Fruit fly (Drosophila melanogaster) whole organism, embryonic: ENCODE measurements around the gene GlyRS.

Experiments used
- Adf1 ChIP-seq: fragments of 200-800 bp; sonication (Bioruptor generic); IDR thresholded peaks from 2 replicates; pipeline ENCODE4 v1.3.6; 2022; ENCODE audit warnings: missing biosample characterization, missing genetic modification characterization
- B-H2 ChIP-seq: fragments of 200-800 bp; sonication (Bioruptor generic); optimal IDR thresholded peaks from 2 replicates; lab custom pipeline; 2018; ENCODE audit warnings: missing biosample characterization, mild to moderate bottlenecking, missing genetic modification characterization
- CG10209 ChIP-seq: fragments of 200-800 bp; sonication (Bioruptor generic); optimal IDR thresholded peaks from 3 replicates; lab custom pipeline; 2017; ENCODE audit warnings: missing biosample characterization, mild to moderate bottlenecking, missing genetic modification characterization, missing genetic modification reagents
- CG10267 ChIP-seq: fragments of 200-800 bp; sonication (Bioruptor generic); optimal IDR thresholded peaks from 2 replicates; lab custom pipeline; 2018; ENCODE audit warnings: missing biosample characterization, mild to moderate bottlenecking, missing genetic modification characterization, moderate library complexity
- CG10543 ChIP-seq: fragments of 200-800 bp; sonication (Bioruptor generic); optimal IDR thresholded peaks from 3 replicates; lab custom pipeline; 2017; ENCODE audit warnings: missing biosample characterization, mild to moderate bottlenecking, missing genetic modification characterization, moderate library complexity
- CG12155 ChIP-seq: fragments of 200-800 bp; sonication (Bioruptor generic); optimal IDR thresholded peaks from 3 replicates; lab custom pipeline; 2016; ENCODE audit warnings: missing biosample characterization, missing genetic modification characterization
- CG15011 ChIP-seq: fragments of 200-800 bp; sonication (Bioruptor generic); optimal IDR thresholded peaks from 3 replicates; lab custom pipeline; 2018; ENCODE audit warnings: missing biosample characterization, mild to moderate bottlenecking, missing genetic modification characterization
- CG18599 ChIP-seq: fragments of 200-800 bp; sonication (Bioruptor generic); optimal IDR thresholded peaks from 3 replicates; lab custom pipeline; 2017; ENCODE audit warnings: missing biosample characterization, missing genetic modification characterization, mild to moderate bottlenecking, moderate library complexity, missing genetic modification reagents
- CG2120 ChIP-seq: fragments of 200-800 bp; sonication (Bioruptor generic); optimal IDR thresholded peaks from 3 replicates; lab custom pipeline; 2016; ENCODE audit warnings: missing biosample characterization, missing genetic modification characterization
- CG2875 ChIP-seq: fragments of 200-800 bp; sonication (Bioruptor generic); optimal IDR thresholded peaks from 2 replicates; lab custom pipeline; 2017; ENCODE audit warnings: missing biosample characterization, mild to moderate bottlenecking, missing genetic modification characterization, missing genetic modification reagents
- CG31441 ChIP-seq: fragments of 200-800 bp; sonication (Bioruptor generic); IDR thresholded peaks from 2 replicates; pipeline ENCODE4 v1.3.6; 2022; ENCODE audit warnings: missing biosample characterization, missing genetic modification characterization
- CG3407 ChIP-seq: fragments of 200-800 bp; sonication (Bioruptor generic); optimal IDR thresholded peaks from 2 replicates; lab custom pipeline; 2018; ENCODE audit warnings: missing biosample characterization, mild to moderate bottlenecking, missing genetic modification characterization
- CG3838 ChIP-seq: fragments of 200-800 bp; sonication (Bioruptor generic); optimal IDR thresholded peaks from 3 replicates; lab custom pipeline; 2016; ENCODE audit warnings: missing biosample characterization, missing genetic modification characterization
- CG4328 ChIP-seq: fragments of 200-800 bp; sonication (Bioruptor generic); optimal IDR thresholded peaks from 3 replicates; lab custom pipeline; 2017; ENCODE audit warnings: missing biosample characterization, missing genetic modification reagents, missing genetic modification characterization
- CG4854 ChIP-seq: fragments of 200-800 bp; sonication (Bioruptor generic); optimal IDR thresholded peaks from 2 replicates; lab custom pipeline; 2016; ENCODE audit warnings: missing biosample characterization, missing genetic modification characterization, inconsistent platforms
- CG6272 ChIP-seq: fragments of 200-800 bp; sonication (Bioruptor generic); IDR thresholded peaks from 2 replicates; pipeline ENCODE4 v1.3.6; 2022; ENCODE audit warnings: missing biosample characterization, missing genetic modification characterization
- CG6683 ChIP-seq: fragments of 200-800 bp; sonication (Bioruptor generic); optimal IDR thresholded peaks from 2 replicates; lab custom pipeline; 2017; ENCODE audit warnings: missing biosample characterization, mild to moderate bottlenecking, missing genetic modification characterization, missing genetic modification reagents
- CG6689 ChIP-seq: fragments of 200-800 bp; sonication (Bioruptor generic); IDR thresholded peaks from 2 replicates; pipeline ENCODE4 v1.3.6; 2022; ENCODE audit warnings: missing biosample characterization, missing genetic modification characterization
- CG8281 ChIP-seq: fragments of 200-800 bp; sonication (Bioruptor generic); optimal IDR thresholded peaks from 2 replicates; lab custom pipeline; 2018; ENCODE audit warnings: missing biosample characterization, mild to moderate bottlenecking, missing genetic modification characterization, moderate library complexity
- CG9817 ChIP-seq: fragments of 200-800 bp; sonication (Bioruptor generic); optimal IDR thresholded peaks from 2 replicates; lab custom pipeline; 2018; ENCODE audit warnings: missing biosample characterization, mild to moderate bottlenecking, missing genetic modification characterization, moderate library complexity
- Dip2 ChIP-seq: fragments of 200-800 bp; sonication (Bioruptor generic); IDR thresholded peaks from 2 replicates; pipeline ENCODE4 v1.3.6; 2022; ENCODE audit warnings: missing biosample characterization, missing genetic modification characterization
- Jarid2 ChIP-seq: fragments of 200-800 bp; sonication (Bioruptor generic); optimal IDR thresholded peaks from 3 replicates; lab custom pipeline; 2017; ENCODE audit warnings: mild to moderate bottlenecking, missing biosample characterization, missing genetic modification reagents, missing genetic modification characterization
- Lhr ChIP-seq: fragments of 200-800 bp; sonication (Bioruptor generic); optimal IDR thresholded peaks from 3 replicates; lab custom pipeline; 2017; ENCODE audit warnings: mild to moderate bottlenecking, missing biosample characterization, missing genetic modification reagents, missing genetic modification characterization
- MESR4 ChIP-seq: fragments of 200-800 bp; sonication (Bioruptor generic); optimal IDR thresholded peaks from 2 replicates; lab custom pipeline; 2018; ENCODE audit warnings: missing biosample characterization, mild to moderate bottlenecking, missing genetic modification characterization, moderate library complexity
- PHDP ChIP-seq: fragments of 200-800 bp; sonication (Bioruptor generic); optimal IDR thresholded peaks from 3 replicates; lab custom pipeline; 2018; ENCODE audit warnings: missing biosample characterization, mild to moderate bottlenecking, missing genetic modification characterization, moderate library complexity
- Pdp1 ChIP-seq, 2 experiments: fragments of 200-800 bp; sonication (Bioruptor generic); optimal IDR thresholded peaks; 3 replicates each; lab custom pipeline; 2016; ENCODE audit warnings: missing biosample characterization in 2 of 2, missing genetic modification characterization in 2 of 2, mild to moderate bottlenecking in 1 of 2, moderate library complexity in 1 of 2
- aop ChIP-seq: fragments of 200-800 bp; sonication (Bioruptor generic); IDR thresholded peaks from 2 replicates; pipeline ENCODE4 v1.3.6; 2022; ENCODE audit warnings: missing biosample characterization, missing genetic modification characterization
- bab2 ChIP-seq: fragments of 200-800 bp; sonication (Bioruptor generic); optimal IDR thresholded peaks from 2 replicates; lab custom pipeline; 2016; ENCODE audit warnings: missing biosample characterization, missing genetic modification characterization
- caup ChIP-seq: fragments of 200-800 bp; sonication (Bioruptor generic); optimal IDR thresholded peaks from 3 replicates; lab custom pipeline; 2017; ENCODE audit warnings: missing biosample characterization, mild to moderate bottlenecking, missing genetic modification characterization, moderate library complexity; ENCODE audit not compliant: severe bottlenecking
- crol ChIP-seq: fragments of 200-800 bp; sonication (Bioruptor generic); IDR thresholded peaks from 2 replicates; pipeline ENCODE4 v1.3.6; 2022; ENCODE audit warnings: missing biosample characterization, missing genetic modification characterization
- dmrt99B ChIP-seq: fragments of 200-800 bp; sonication (Bioruptor generic); optimal IDR thresholded peaks from 2 replicates; lab custom pipeline; 2018; ENCODE audit warnings: missing biosample characterization, mild to moderate bottlenecking, missing genetic modification characterization, moderate library complexity
- emc ChIP-seq: fragments of 200-800 bp; sonication (Bioruptor generic); optimal IDR thresholded peaks from 2 replicates; lab custom pipeline; 2016; ENCODE audit warnings: missing biosample characterization, missing genetic modification characterization
- en ChIP-seq: fragments of 200-800 bp; sonication (Bioruptor generic); optimal IDR thresholded peaks from 2 replicates; lab custom pipeline; 2016; ENCODE audit warnings: missing biosample characterization, missing genetic modification characterization
- eve ChIP-seq, 2 experiments: fragments of >200 bp; optimal IDR thresholded peaks; 2 replicates each; lab custom pipeline; 2017; ENCODE audit warnings: missing biosample characterization in 2 of 2, missing genetic modification characterization in 2 of 2
- fd102C ChIP-seq: fragments of 200-800 bp; sonication (Bioruptor generic); optimal IDR thresholded peaks from 2 replicates; lab custom pipeline; 2018; ENCODE audit warnings: missing biosample characterization, mild to moderate bottlenecking, missing genetic modification characterization, moderate library complexity
- hbn ChIP-seq: fragments of 200-800 bp; sonication (Bioruptor generic); IDR thresholded peaks from 2 replicates; pipeline ENCODE4 v1.3.6; 2022; ENCODE audit warnings: missing biosample characterization, missing genetic modification characterization; ENCODE audit not compliant: partially characterized antibody
- her ChIP-seq: fragments of 200-800 bp; sonication (Bioruptor generic); optimal IDR thresholded peaks from 2 replicates; lab custom pipeline; 2016; ENCODE audit warnings: missing biosample characterization, missing genetic modification characterization
- ken ChIP-seq: fragments of 200-800 bp; sonication (Bioruptor generic); IDR thresholded peaks from 3 replicates; pipeline ENCODE4 v1.3.6; 2022; ENCODE audit warnings: missing biosample characterization, missing genetic modification characterization
- kni ChIP-seq: fragments of 200-800 bp; sonication (Bioruptor generic); optimal IDR thresholded peaks from 3 replicates; lab custom pipeline; 2017; ENCODE audit warnings: mild to moderate bottlenecking, missing biosample characterization, missing genetic modification reagents, missing genetic modification characterization
- lilli ChIP-seq: fragments of 200-800 bp; sonication (Bioruptor generic); optimal IDR thresholded peaks from 3 replicates; lab custom pipeline; 2016; ENCODE audit warnings: missing biosample characterization, missing genetic modification characterization
- pros ChIP-seq: fragments of 200-800 bp; sonication (Bioruptor generic); optimal IDR thresholded peaks from 3 replicates; lab custom pipeline; 2019; ENCODE audit warnings: missing biosample characterization, mild to moderate bottlenecking, missing genetic modification characterization, moderate library complexity
- rib ChIP-seq: fragments of 200-800 bp; sonication (Bioruptor generic); IDR thresholded peaks from 2 replicates; pipeline ENCODE4 v1.3.6; 2022; ENCODE audit warnings: missing biosample characterization, missing genetic modification characterization
- sens-2 ChIP-seq: fragments of 200-800 bp; sonication (Bioruptor generic); IDR thresholded peaks from 2 replicates; pipeline ENCODE4 v1.3.6; 2022; ENCODE audit warnings: missing biosample characterization, missing genetic modification characterization
- slp2 ChIP-seq: fragments of 200-800 bp; sonication (Bioruptor generic); optimal IDR thresholded peaks from 2 replicates; lab custom pipeline; 2016; ENCODE audit warnings: missing biosample characterization, missing genetic modification characterization
- sna ChIP-seq: fragments of 200-800 bp; sonication (Bioruptor generic); IDR thresholded peaks from 2 replicates; pipeline ENCODE4 v1.3.6; 2022; ENCODE audit warnings: missing biosample characterization, missing genetic modification characterization; ENCODE audit not compliant: partially characterized antibody
- sug ChIP-seq: fragments of 200-800 bp; optimal IDR thresholded peaks from 2 replicates; lab custom pipeline; 2019; ENCODE audit warnings: missing biosample characterization, mild to moderate bottlenecking, missing genetic modification characterization, moderate library complexity
- vnd ChIP-seq: fragments of 200-800 bp; sonication (Bioruptor generic); IDR thresholded peaks from 3 replicates; pipeline ENCODE4 v1.3.6; 2022; ENCODE audit warnings: missing biosample characterization, missing genetic modification characterization; ENCODE audit not compliant: partially characterized antibody
- z ChIP-seq: fragments of 200-800 bp; sonication (Bioruptor generic); IDR thresholded peaks from 3 replicates; pipeline ENCODE4 v1.3.6; 2022; ENCODE audit warnings: missing biosample characterization, missing genetic modification characterization

The GlyRS gene

dm6 chr3L:15104849-15105555 is 10.1 kb downstream of the GlyRS start (continued):
- TF ChIP-seq slp2 (GFP tag; lab: Kevin White, UChicago) (peak; percentile 50), CG10267 (tag; lab: Kevin White, UChicago) (peak; percentile 20), Dip2 (GFP tag; lab: Robert Waterston, UW) (no peak), ken (GFP tag; lab: Robert Waterston, UW) (peak; percentile 57; the same call in 1 of the 3 replicates), CG3407 (GFP tag; lab: Kevin White, UChicago) (peak; percentile 1), dmrt99B (peak; percentile 70), bab2 (GFP tag; lab: Kevin White, UChicago) (peak; percentile 41), z (GFP tag; lab: Robert Waterston, UW) (no peak), crol (GFP tag; lab: Robert Waterston, UW) (peak; percentile 77), vnd (GFP tag; lab: Robert Waterston, UW) (no peak), B-H2 (peak; percentile 27), CG2120 (GFP tag; lab: Kevin White, UChicago) (peak; percentile 83), CG4854 (no peak), caup (no peak), MESR4 (GFP tag; lab: Kevin White, UChicago) (no peak), CG9817 (tag; lab: Kevin White, UChicago) (peak; percentile 46), sens-2 (GFP tag; lab: Robert Waterston, UW) (peak; percentile 44; the same call in 1 of the 2 replicates), kni (no peak), fd102C (GFP tag; lab: Kevin White, UChicago) (no peak), CG6272 (GFP tag; lab: Robert Waterston, UW) (no peak), CG31441 (GFP tag; lab: Robert Waterston, UW) (peak; percentile 55), rib (GFP tag; lab: Robert Waterston, UW) (peak; percentile 27; the same call in 1 of the 2 replicates), aop (GFP tag; lab: Robert Waterston, UW) (no peak), CG8281 (tag; lab: Kevin White, UChicago) (peak; percentile 17), CG10209 (peak; percentile 53), Adf1 (GFP tag; lab: Robert Waterston, UW) (peak; percentile 10; the same call in 1 of the 2 replicates), CG12155 (GFP tag; lab: Kevin White, UChicago) (peak; percentile 45), CG2875 (GFP tag; lab: Kevin White, UChicago) (no peak), sug (tag; lab: Kevin White, UChicago) (peak; percentile 7), Lhr (GFP tag; lab: Kevin White, UChicago) (no peak), en (GFP tag; lab: Kevin White, UChicago) (peak; percentile 2), CG4328 (GFP tag; lab: Kevin White, UChicago) (no peak), Pdp1 (GFP tag; optimal IDR thresholded peaks at IDR 0.05; lab: Kevin White, UChicago) (peak; percentile 37 to 67), PHDP (tag; lab: Kevin White, UChicago) (peak; percentile 60), pros (GFP tag; lab: Kevin White, UChicago) (no peak), lilli (GFP tag; lab: Kevin White, UChicago) (peak; percentile 85), eve (GFP tag; optimal IDR thresholded peaks at IDR 0.05; lab: Kevin White, UChicago) (no peak), sna (no peak), CG18599 (peak; percentile 70), CG6689 (peak; percentile 53), her (GFP tag; lab: Kevin White, UChicago) (peak; percentile 49), CG10543 (GFP tag; lab: Kevin White, UChicago) (peak; percentile 39), CG15011 (GFP tag; lab: Kevin White, UChicago) (peak; percentile 34), CG3838 (GFP tag; lab: Kevin White, UChicago) (no peak), emc (GFP tag; lab: Kevin White, UChicago) (peak; percentile 21), hbn (GFP tag; lab: Robert Waterston, UW) (no peak; the same call in 1 of the 2 replicates), CG6683 (GFP tag; lab: Kevin White, UChicago) (no peak), Jarid2 (GFP tag; lab: Kevin White, UChicago) (no peak)
